Fruit fly (Drosophila melanogaster) whole organism, embryonic: Measurements from ENCODE around the gene COX6B.

Source experiments
- Atf-2 ChIP-seq: fragments of 200-800 bp; sonication (Bioruptor generic); optimal IDR thresholded peaks from 2 replicates; lab custom pipeline; 2016; ENCODE audit warnings: missing biosample characterization, missing genetic modification characterization
- BEAF-32 ChIP-seq: fragments of 200-800 bp; sonication (Bioruptor generic); optimal IDR thresholded peaks from 3 replicates; lab custom pipeline; 2017; ENCODE audit warnings: missing biosample characterization, missing genetic modification characterization, mild to moderate bottlenecking, moderate library complexity, missing genetic modification reagents
- CG10147 ChIP-seq: fragments of 200-800 bp; sonication (Bioruptor generic); optimal IDR thresholded peaks from 2 replicates; lab custom pipeline; 2019; ENCODE audit warnings: missing biosample characterization, mild to moderate bottlenecking, missing genetic modification characterization, moderate library complexity
- CG10366 ChIP-seq: fragments of 200-800 bp; sonication (Bioruptor generic); IDR thresholded peaks from 2 replicates; pipeline ENCODE4 v1.3.6; 2022; ENCODE audit warnings: missing biosample characterization, missing genetic modification characterization
- CG10431 ChIP-seq: fragments of 200-800 bp; sonication (Bioruptor generic); optimal IDR thresholded peaks from 3 replicates; lab custom pipeline; 2018; ENCODE audit warnings: missing biosample characterization, mild to moderate bottlenecking, missing genetic modification characterization
- CG10543 ChIP-seq: fragments of 200-800 bp; sonication (Bioruptor generic); optimal IDR thresholded peaks from 3 replicates; lab custom pipeline; 2017; ENCODE audit warnings: missing biosample characterization, mild to moderate bottlenecking, missing genetic modification characterization, moderate library complexity
- CG10565 ChIP-seq: fragments of 200-800 bp; sonication (Bioruptor generic); optimal IDR thresholded peaks from 3 replicates; lab custom pipeline; 2016; ENCODE audit warnings: missing biosample characterization, mild to moderate bottlenecking, missing genetic modification characterization
- CG11398 ChIP-seq: fragments of 200-800 bp; sonication (Bioruptor generic); optimal IDR thresholded peaks from 2 replicates; lab custom pipeline; 2016; ENCODE audit warnings: missing biosample characterization, missing genetic modification characterization
- CG11560 ChIP-seq: fragments of 200-800 bp; sonication (Bioruptor generic); IDR thresholded peaks from 3 replicates; pipeline ENCODE4 v1.3.6; 2022; ENCODE audit warnings: missing biosample characterization, missing genetic modification characterization
- CG13123 ChIP-seq: fragments of 200-800 bp; sonication (Bioruptor generic); optimal IDR thresholded peaks from 2 replicates; lab custom pipeline; 2016; ENCODE audit warnings: missing biosample characterization, missing genetic modification characterization
- CG1529 ChIP-seq: fragments of 200-800 bp; sonication (Bioruptor generic); optimal IDR thresholded peaks from 3 replicates; lab custom pipeline; 2018; ENCODE audit warnings: missing biosample characterization, missing genetic modification characterization
- CG1602 ChIP-seq: fragments of 200-800 bp; sonication (Bioruptor generic); optimal IDR thresholded peaks from 3 replicates; lab custom pipeline; 2016; ENCODE audit warnings: missing biosample characterization, missing genetic modification characterization
- CG16813 ChIP-seq: fragments of 200-800 bp; sonication (Bioruptor generic); IDR thresholded peaks from 3 replicates; pipeline ENCODE4 v1.3.6; 2022; ENCODE audit warnings: missing biosample characterization, missing genetic modification characterization; ENCODE audit not compliant: partially characterized antibody
- CG16863 ChIP-seq: fragments of 200-800 bp; sonication (Bioruptor generic); optimal IDR thresholded peaks from 3 replicates; lab custom pipeline; 2016; ENCODE audit warnings: missing biosample characterization, missing genetic modification characterization
- CG17568 ChIP-seq: fragments of 200-800 bp; sonication (Bioruptor generic); optimal IDR thresholded peaks from 2 replicates; lab custom pipeline; 2018; ENCODE audit warnings: missing biosample characterization, mild to moderate bottlenecking, missing genetic modification characterization, moderate library complexity
- CG17912 ChIP-seq: fragments of 200-800 bp; sonication (Bioruptor generic); optimal IDR thresholded peaks from 2 replicates; lab custom pipeline; 2018; ENCODE audit warnings: missing biosample characterization, mild to moderate bottlenecking, missing genetic modification characterization
- CG18262 ChIP-seq: fragments of 200-800 bp; optimal IDR thresholded peaks from 3 replicates; lab custom pipeline; 2019; ENCODE audit warnings: missing biosample characterization, mild to moderate bottlenecking, missing genetic modification characterization, moderate library complexity
- CG2875 ChIP-seq: fragments of 200-800 bp; sonication (Bioruptor generic); optimal IDR thresholded peaks from 2 replicates; lab custom pipeline; 2017; ENCODE audit warnings: missing biosample characterization, mild to moderate bottlenecking, missing genetic modification characterization, missing genetic modification reagents
- CG31441 ChIP-seq: fragments of 200-800 bp; sonication (Bioruptor generic); IDR thresholded peaks from 2 replicates; pipeline ENCODE4 v1.3.6; 2022; ENCODE audit warnings: missing biosample characterization, missing genetic modification characterization
- CG4707 ChIP-seq: fragments of 200-800 bp; sonication (Bioruptor generic); optimal IDR thresholded peaks from 2 replicates; lab custom pipeline; 2018; ENCODE audit warnings: missing biosample characterization, mild to moderate bottlenecking, missing genetic modification characterization, moderate library complexity
- CG7556 ChIP-seq: fragments of 200-800 bp; sonication (Bioruptor generic); optimal IDR thresholded peaks from 2 replicates; lab custom pipeline; 2017; ENCODE audit warnings: missing biosample characterization, mild to moderate bottlenecking, missing genetic modification characterization
- CG8281 ChIP-seq: fragments of 200-800 bp; sonication (Bioruptor generic); optimal IDR thresholded peaks from 2 replicates; lab custom pipeline; 2018; ENCODE audit warnings: missing biosample characterization, mild to moderate bottlenecking, missing genetic modification characterization, moderate library complexity
- CG9609 ChIP-seq: fragments of 200-800 bp; sonication (Bioruptor generic); optimal IDR thresholded peaks from 3 replicates; lab custom pipeline; 2016; ENCODE audit warnings: missing biosample characterization, missing genetic modification characterization
- D ChIP-seq, 2 experiments: fragments of 200-800 bp in 1 of 2; fragments of >200 bp in 1 of 2; sonication (Bioruptor generic) in 1 of 2; optimal IDR thresholded peaks; 2 replicates in 1 of 2; 3 replicates in 1 of 2; lab custom pipeline; 2017; ENCODE audit warnings: mild to moderate bottlenecking in 1 of 2, missing biosample characterization in 1 of 2, missing genetic modification characterization in 1 of 2, missing genetic modification reagents in 1 of 2
- Dip2 ChIP-seq: fragments of 200-800 bp; sonication (Bioruptor generic); IDR thresholded peaks from 2 replicates; pipeline ENCODE4 v1.3.6; 2022; ENCODE audit warnings: missing biosample characterization, missing genetic modification characterization
- Hey ChIP-seq: fragments of 200-800 bp; sonication (Bioruptor generic); optimal IDR thresholded peaks from 3 replicates; lab custom pipeline; 2018; ENCODE audit warnings: missing biosample characterization, mild to moderate bottlenecking, missing genetic modification characterization
- Med ChIP-seq: fragments of 200-800 bp; sonication (Bioruptor generic); peaks from one replicate; lab custom pipeline; 2016; ENCODE audit warnings: missing biosample characterization, missing genetic modification characterization, mild to moderate bottlenecking, inconsistent platforms, moderate library complexity
- Meics ChIP-seq: fragments of 200-800 bp; sonication (Bioruptor generic); optimal IDR thresholded peaks from 2 replicates; lab custom pipeline; 2017; ENCODE audit warnings: missing biosample characterization, mild to moderate bottlenecking, missing genetic modification characterization
- NfI ChIP-seq: fragments of 200-800 bp; sonication (Bioruptor generic); optimal IDR thresholded peaks from 3 replicates; lab custom pipeline; 2018; ENCODE audit warnings: missing biosample characterization, mild to moderate bottlenecking, missing genetic modification characterization, moderate library complexity
- Rx ChIP-seq: fragments of 200-800 bp; sonication (Bioruptor generic); IDR thresholded peaks from 2 replicates; pipeline ENCODE4 v1.3.6; 2022; ENCODE audit warnings: missing biosample characterization, missing genetic modification characterization
- Usf ChIP-seq: fragments of 200-800 bp; sonication (Bioruptor generic); optimal IDR thresholded peaks from 2 replicates; lab custom pipeline; 2017; ENCODE audit warnings: missing genotype, missing biosample characterization, missing genetic modification characterization
- crol ChIP-seq: fragments of 200-800 bp; sonication (Bioruptor generic); IDR thresholded peaks from 2 replicates; pipeline ENCODE4 v1.3.6; 2022; ENCODE audit warnings: missing biosample characterization, missing genetic modification characterization
- dimm ChIP-seq: fragments of 200-800 bp; sonication (Bioruptor generic); IDR thresholded peaks from 2 replicates; pipeline ENCODE4 v1.3.6; 2022; ENCODE audit warnings: missing biosample characterization, missing genetic modification characterization
- fu2 ChIP-seq: fragments of 200-800 bp; sonication (Bioruptor generic); optimal IDR thresholded peaks from 2 replicates; lab custom pipeline; 2016; ENCODE audit warnings: missing biosample characterization, missing genetic modification characterization
- gcm2 ChIP-seq: fragments of 200-800 bp; sonication (Bioruptor generic); optimal IDR thresholded peaks from 2 replicates; lab custom pipeline; 2016; ENCODE audit warnings: missing biosample characterization, missing genetic modification characterization
- gro ChIP-seq: fragments of 200-800 bp; sonication (Bioruptor generic); optimal IDR thresholded peaks from 2 replicates; lab custom pipeline; 2016; ENCODE audit warnings: missing biosample characterization, missing genetic modification characterization
- gsb ChIP-seq: fragments of 200-800 bp; sonication (Bioruptor generic); IDR thresholded peaks from 2 replicates; pipeline ENCODE4 v1.3.6; 2022; ENCODE audit warnings: missing biosample characterization, missing genetic modification characterization
- jing ChIP-seq: fragments of 200-800 bp; sonication (Bioruptor generic); optimal IDR thresholded peaks from 2 replicates; lab custom pipeline; 2018; ENCODE audit warnings: missing biosample characterization, mild to moderate bottlenecking, missing genetic modification characterization
- knrl ChIP-seq: fragments of 200-800 bp; sonication (Bioruptor generic); IDR thresholded peaks from 3 replicates; pipeline ENCODE4 v1.3.6; 2022; ENCODE audit warnings: missing biosample characterization, missing genetic modification characterization; ENCODE audit not compliant: partially characterized antibody
- lola ChIP-seq, 3 experiments: fragments of >200 bp in 2 of 3; fragments of 200-800 bp in 1 of 3; sonication (Bioruptor generic) in 1 of 3; optimal IDR thresholded peaks; 2 replicates each; lab custom pipeline; 2017 to 2019; ENCODE audit warnings: missing biosample characterization in 3 of 3, missing genetic modification characterization in 3 of 3, mild to moderate bottlenecking in 1 of 3, moderate library complexity in 1 of 3
- lov ChIP-seq, 2 experiments: fragments of 200-800 bp in 1 of 2; fragments of >200 bp in 1 of 2; sonication (Bioruptor generic) in 1 of 2; IDR thresholded peaks in 1 of 2; optimal IDR thresholded peaks in 1 of 2; 2 replicates in 1 of 2; 3 replicates in 1 of 2; pipeline versions ENCODE4 v1.3.6 to Lab custom; 2017 to 2022; ENCODE audit warnings: missing biosample characterization in 1 of 2, missing genetic modification characterization in 1 of 2
- maf-S ChIP-seq: fragments of 200-800 bp; sonication (Bioruptor generic); optimal IDR thresholded peaks from 2 replicates; lab custom pipeline; 2016; ENCODE audit warnings: missing biosample characterization, missing genetic modification characterization
- mam ChIP-seq: fragments of 200-800 bp; sonication (Bioruptor generic); optimal IDR thresholded peaks from 3 replicates; lab custom pipeline; 2016; ENCODE audit warnings: missing biosample characterization, missing genetic modification characterization
- psq ChIP-seq: fragments of 200-800 bp; sonication (Bioruptor generic); optimal IDR thresholded peaks from 2 replicates; lab custom pipeline; 2017; ENCODE audit warnings: missing biosample characterization, missing genetic modification characterization
- salm ChIP-seq: fragments of 200-800 bp; sonication (Bioruptor generic); optimal IDR thresholded peaks from 2 replicates; lab custom pipeline; 2018; ENCODE audit warnings: missing biosample characterization, mild to moderate bottlenecking, missing genetic modification characterization
- scrt ChIP-seq: fragments of 200-800 bp; sonication (Bioruptor generic); optimal IDR thresholded peaks from 2 replicates; lab custom pipeline; 2018; ENCODE audit warnings: missing biosample characterization, mild to moderate bottlenecking, missing genetic modification characterization, moderate library complexity
- sug ChIP-seq: fragments of 200-800 bp; optimal IDR thresholded peaks from 2 replicates; lab custom pipeline; 2019; ENCODE audit warnings: missing biosample characterization, mild to moderate bottlenecking, missing genetic modification characterization, moderate library complexity
- tgo ChIP-seq: fragments of 200-800 bp; sonication (Bioruptor generic); IDR thresholded peaks from 3 replicates; pipeline ENCODE4 v1.3.6; 2022; ENCODE audit warnings: missing biosample characterization, missing genetic modification characterization
- twi ChIP-seq: fragments of 200-800 bp; optimal IDR thresholded peaks from 2 replicates; lab custom pipeline; 2019; ENCODE audit warnings: missing biosample characterization, mild to moderate bottlenecking, missing genetic modification characterization, moderate library complexity

The COX6B gene

dm6 chrX:19744003-19744488 is at the start of gene COX6B, which contains the start of the genes CG18809, CG33932 and Rpp20 (continued):
- TF ChIP-seq knrl (GFP tag; lab: Robert Waterston, UW) (peak; percentile 96), Hey (peak; percentile 46), CG11398 (GFP tag; lab: Kevin White, UChicago) (peak; percentile 59), twi (tag; lab: Kevin White, UChicago) (peak; percentile 18), CG7556 (GFP tag; lab: Kevin White, UChicago) (peak; percentile 3), NfI (peak; percentile 68), Med (GFP tag; lab: Kevin White, UChicago) (peak; percentile 96), CG8281 (no peak), D (optimal IDR thresholded peaks at IDR 0.05; lab: Kevin White, UChicago) (no peak), D (GFP tag; optimal IDR thresholded peaks at IDR 0.05; lab: Kevin White, UChicago) (no peak), maf-S (GFP tag; lab: Kevin White, UChicago) (peak; percentile 71), gro (GFP tag; lab: Kevin White, UChicago) (peak; percentile 70), gsb (GFP tag; lab: Robert Waterston, UW) (no peak), Rx (peak; percentile 32; the same call in 1 of the 2 replicates), crol (GFP tag; lab: Robert Waterston, UW) (no peak), CG16863 (GFP tag; lab: Kevin White, UChicago) (peak; percentile 32), fu2 (GFP tag; lab: Kevin White, UChicago) (peak; percentile 68), CG31441 (GFP tag; lab: Robert Waterston, UW) (no peak; the same call in 1 of the 2 replicates), CG10147 (GFP tag; lab: Kevin White, UChicago) (peak; percentile 11), CG16813 (GFP tag; lab: Robert Waterston, UW) (peak; percentile 97), CG18262 (tag; lab: Kevin White, UChicago) (no peak), lov (optimal IDR thresholded peaks at IDR 0.05; lab: Kevin White, UChicago) (no peak), lov (GFP tag; IDR thresholded peaks at IDR 0.05; lab: Robert Waterston, UW) (0 out of 3 replicates have a peak, but pooled peaks have one; percentile 35), BEAF-32 (GFP tag; lab: Kevin White, UChicago) (peak; percentile 99), CG10366 (GFP tag; lab: Robert Waterston, UW) (peak; percentile 51), CG10543 (peak; percentile 58), mam (GFP tag; lab: Kevin White, UChicago) (peak; percentile 87), Atf-2 (GFP tag; lab: Kevin White, UChicago) (peak; percentile 27), CG9609 (peak; percentile 80), tgo (GFP tag; lab: Robert Waterston, UW) (peak; percentile 43; the same call in 1 of the 3 replicates), CG17912 (GFP tag; lab: Kevin White, UChicago) (peak; percentile 52), salm (no peak), CG10565 (GFP tag; lab: Kevin White, UChicago) (no peak), lola (GFP tag; optimal IDR thresholded peaks at IDR 0.05; lab: Kevin White, UChicago) (no peak), jing (GFP tag; lab: Kevin White, UChicago) (no peak), dimm (GFP tag; lab: Robert Waterston, UW) (no peak), CG13123 (GFP tag; lab: Kevin White, UChicago) (peak; percentile 35), CG17568 (GFP tag; lab: Kevin White, UChicago) (no peak), CG2875 (GFP tag; lab: Kevin White, UChicago) (no peak), psq (GFP tag; lab: Kevin White, UChicago) (no peak), CG4707 (GFP tag; lab: Kevin White, UChicago) (no peak), CG1602 (GFP tag; lab: Kevin White, UChicago) (peak; percentile 40), CG1529 (GFP tag; lab: Kevin White, UChicago) (no peak), Dip2 (no peak), Usf (GFP tag; lab: Kevin White, UChicago) (peak; percentile 28), sug (tag; lab: Kevin White, UChicago) (peak; percentile 59), scrt (GFP tag; lab: Kevin White, UChicago) (no peak), gcm2 (GFP tag; lab: Kevin White, UChicago) (no peak), Meics (GFP tag; lab: Kevin White, UChicago) (peak; percentile 71), CG11560 (tag; lab: Robert Waterston, UW) (peak; percentile 72; the same call in 2 of the 3 replicates), CG10431 (GFP tag; lab: Kevin White, UChicago) (no peak)
